Fruit fly (Drosophila melanogaster): ENCODE data around the gene CG3939.

DNA sequence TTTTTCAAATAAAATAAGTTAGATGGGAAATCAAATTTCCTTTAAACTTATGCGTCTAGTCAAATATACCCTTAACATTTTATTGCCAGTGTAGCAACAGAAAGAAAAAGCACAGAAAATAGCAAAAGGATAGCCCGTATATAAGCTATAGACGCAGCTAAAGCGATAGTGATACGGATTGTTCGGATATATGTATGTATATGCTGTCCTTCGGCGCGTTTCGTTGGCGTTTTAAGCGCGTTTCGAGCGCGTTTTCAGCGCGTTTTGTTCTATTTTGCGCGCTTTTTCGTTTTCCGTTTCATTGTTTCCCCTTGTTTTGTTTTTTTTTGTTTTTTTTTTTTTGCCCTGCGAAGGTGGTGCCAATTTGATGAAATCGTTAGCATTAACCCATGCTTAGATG lies 47.3 kb upstream of the CG3939 start:
- no peak for TF ChIP-seq psq (GFP tag; optimal IDR thresholded peaks at IDR 0.05)
- TF ChIP-seq N (GFP tag; optimal IDR thresholded peaks at IDR 0.05) = no peak
- no peak for TF ChIP-seq OdsH (GFP tag; optimal IDR thresholded peaks at IDR 0.05)
- TF ChIP-seq br (GFP tag; optimal IDR thresholded peaks at IDR 0.05) = no peak
- TF ChIP-seq lola (GFP tag; optimal IDR thresholded peaks at IDR 0.05) = no peak

All from whole organism, wandering third instar larva.